In the genomic region with DNA sequence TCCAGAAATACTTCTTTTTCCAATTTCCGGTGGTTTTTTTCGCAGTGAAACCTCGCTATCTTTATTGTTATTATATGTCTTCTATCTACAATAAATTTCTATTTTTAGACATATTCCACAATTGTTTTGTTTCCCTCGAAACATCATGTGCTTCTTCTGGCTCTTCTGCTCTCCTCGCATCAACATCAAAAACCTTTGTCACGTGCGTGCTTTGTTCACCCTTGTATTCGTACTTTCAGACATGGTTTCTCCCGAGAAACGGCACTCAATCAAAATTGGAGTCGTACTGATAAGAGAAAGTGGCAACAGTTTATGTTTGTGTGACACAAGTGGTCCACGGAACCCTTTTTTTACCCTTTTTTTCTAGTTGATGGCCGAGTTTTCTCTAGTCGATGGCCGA, we compare ENCODE assay signal across 5 worm cellular contexts.
TF ChIP-seq lines count a peak whose summit lies in the region.

No protein-coding gene starts in this region.

TF ChIP-seq in whole organism, L1 larva, 84 proteins besides CTCF, POLR2A, EP300 and RAD21:
- peak; percentile 98 for TF ChIP-seq elt-2 (tag; optimal IDR thresholded peaks at IDR 0.05; lab: Kevin White, UChicago)
- no peak for TF ChIP-seq xbp-1 (tag; optimal IDR thresholded peaks at IDR 0.05; lab: Kevin White, UChicago)
- no peak for TF ChIP-seq efl-1 (optimal IDR thresholded peaks at IDR 0.05; lab: Kevin White, UChicago)
- peak in 1 of 2 experiments; percentile 52 for TF ChIP-seq efl-1 (GFP tag; optimal IDR thresholded peaks at IDR 0.05 in 1 of 2; lab: Kevin White, UChicago)
- peak; percentile 46 for TF ChIP-seq nhr-71 (tag; optimal IDR thresholded peaks at IDR 0.05; lab: Kevin White, UChicago)
- no peak for TF ChIP-seq ces-1 (GFP tag; optimal IDR thresholded peaks at IDR 0.05; lab: Kevin White, UChicago)
- TF ChIP-seq nhr-20 (tag; optimal IDR thresholded peaks at IDR 0.05; lab: Kevin White, UChicago): peak; percentile 54
- peak in 1 of 2 experiments; percentile 58 for TF ChIP-seq lin-35 (GFP tag; optimal IDR thresholded peaks at IDR 0.05; lab: Kevin White, UChicago)
- TF ChIP-seq lin-14 (GFP tag; optimal IDR thresholded peaks at IDR 0.05; lab: Kevin White, UChicago): peak; percentile 22
- TF ChIP-seq nhr-19 (GFP tag; conservative IDR thresholded peaks at IDR 0.05; lab: Robert Waterston, UW): 0 out of 2 replicates have a peak, but pooled peaks have one; percentile 17
- TF ChIP-seq mdl-1 (tag; optimal IDR thresholded peaks at IDR 0.05; lab: Kevin White, UChicago): peak in 1 of 2 experiments; percentile 46
- TF ChIP-seq nhr-90 (tag; optimal IDR thresholded peaks at IDR 0.05; lab: Kevin White, UChicago; ENCODE audit: poor library complexity): peak; percentile 44
- no peak for TF ChIP-seq lin-15B (tag; optimal IDR thresholded peaks at IDR 0.05; lab: Kevin White, UChicago)
- no peak for TF ChIP-seq Y116A8C.19 (tag; optimal IDR thresholded peaks at IDR 0.05; lab: Kevin White, UChicago; ENCODE audit: borderline replicate concordance)

TF ChIP-seq in whole organism, L2 larva, 48 proteins besides CTCF, POLR2A, EP300 and RAD21 (continues in another document):
- TF ChIP-seq elt-3 (tag; optimal IDR thresholded peaks at IDR 0.05; lab: Kevin White, UChicago) (no peak), elt-1 (tag; optimal IDR thresholded peaks at IDR 0.05; lab: Kevin White, UChicago) (no peak), blmp-1 (tag; optimal IDR thresholded peaks at IDR 0.05; lab: Kevin White, UChicago; ENCODE audit: insufficient read depth) (no peak), ztf-4 (tag; optimal IDR thresholded peaks at IDR 0.05; lab: Kevin White, UChicago) (no peak), fos-1 (tag; optimal IDR thresholded peaks at IDR 0.05; lab: Kevin White, UChicago) (peak; percentile 31), sma-3 (GFP tag; optimal IDR thresholded peaks at IDR 0.05; lab: Kevin White, UChicago) (peak; percentile 25), skn-1 (tag; optimal IDR thresholded peaks at IDR 0.05; lab: Kevin White, UChicago) (no peak), unc-62 (GFP tag; optimal IDR thresholded peaks at IDR 0.05; lab: Kevin White, UChicago) (no peak), egl-27 (tag; optimal IDR thresholded peaks at IDR 0.05; lab: Kevin White, UChicago) (no peak), sem-4 (tag; optimal IDR thresholded peaks at IDR 0.05; lab: Kevin White, UChicago) (no peak), sma-9 (GFP tag; optimal IDR thresholded peaks at IDR 0.05; lab: Kevin White, UChicago) (peak; percentile 82), sma-9 (tag; optimal IDR thresholded peaks at IDR 0.05; lab: Kevin White, UChicago) (no peak), nhr-77 (tag; optimal IDR thresholded peaks at IDR 0.05; lab: Kevin White, UChicago) (no peak), ztf-1 (GFP tag; conservative IDR thresholded peaks at IDR 0.05; lab: Robert Waterston, UW) (no peak), mdl-1 (tag; optimal IDR thresholded peaks at IDR 0.05; lab: Kevin White, UChicago) (no peak), gmeb-1 (tag; optimal IDR thresholded peaks at IDR 0.05; lab: Kevin White, UChicago) (peak; percentile 34), ama-1 (optimal IDR thresholded peaks at IDR 0.05; lab: Kevin White, UChicago) (no peak), dmd-4 (tag; optimal IDR thresholded peaks at IDR 0.05; lab: Kevin White, UChicago) (no peak), alr-1 (tag; optimal IDR thresholded peaks at IDR 0.05; lab: Kevin White, UChicago) (no peak)

TF ChIP-seq in whole organism, L3 larva, 47 proteins besides CTCF, POLR2A, EP300 and RAD21:
- peak; percentile 56 for TF ChIP-seq jun-1 (tag; optimal IDR thresholded peaks at IDR 0.05; lab: Kevin White, UChicago)
- peak; percentile 98 for TF ChIP-seq elt-2 (tag; optimal IDR thresholded peaks at IDR 0.05; lab: Kevin White, UChicago)
- no peak for TF ChIP-seq nfya-1 (tag; optimal IDR thresholded peaks at IDR 0.05; lab: Kevin White, UChicago; ENCODE audit: insufficient read depth)
- peak; percentile 65 for TF ChIP-seq pha-4 (tag; optimal IDR thresholded peaks at IDR 0.05; lab: Kevin White, UChicago)
- peak; percentile 97 for TF ChIP-seq pqm-1 (tag; optimal IDR thresholded peaks at IDR 0.05; lab: Kevin White, UChicago)

TF ChIP-seq in whole organism, L4 larva, 104 proteins besides CTCF, POLR2A, EP300 and RAD21 (continues in another document):
- no peak for TF ChIP-seq ceh-82 (tag; optimal IDR thresholded peaks at IDR 0.05; lab: Kevin White, UChicago)
- peak; percentile 71 for TF ChIP-seq ceh-20 (GFP tag; IDR thresholded peaks at IDR 0.05; lab: Robert Waterston, UW)
- TF ChIP-seq pha-4 (GFP tag; IDR thresholded peaks at IDR 0.05; lab: Robert Waterston, UW): 0 out of 2 replicates have a peak, but pooled peaks have one; percentile 15
- no peak for TF ChIP-seq pha-4 (tag; optimal IDR thresholded peaks at IDR 0.05; lab: Kevin White, UChicago)
- peak; percentile 8 for TF ChIP-seq mes-2 (tag; optimal IDR thresholded peaks at IDR 0.05; lab: Kevin White, UChicago; ENCODE audit: poor library complexity, severe bottlenecking)
- TF ChIP-seq lin-1 (GFP tag; IDR thresholded peaks at IDR 0.05; lab: Robert Waterston, UW): peak; percentile 86
- no peak for TF ChIP-seq daf-12 (tag; optimal IDR thresholded peaks at IDR 0.05; lab: Kevin White, UChicago)
- no peak for TF ChIP-seq ZK337.2 (GFP tag; IDR thresholded peaks at IDR 0.05; lab: Robert Waterston, UW)
- TF ChIP-seq lin-13 (GFP tag; optimal IDR thresholded peaks at IDR 0.05; lab: Kevin White, UChicago): peak; percentile 9
- TF ChIP-seq unc-62 (GFP tag; optimal IDR thresholded peaks at IDR 0.05 in 1 of 2; lab: Kevin White, UChicago): peak in 1 of 2 experiments; percentile 92
- TF ChIP-seq unc-62 (tag; optimal IDR thresholded peaks at IDR 0.05; lab: Kevin White, UChicago): no peak
- TF ChIP-seq mxl-3 (GFP tag; optimal IDR thresholded peaks at IDR 0.05; lab: Kevin White, UChicago): no peak
- TF ChIP-seq zfp-3 (GFP tag; conservative IDR thresholded peaks at IDR 0.05; lab: Robert Waterston, UW): 0 out of 2 replicates have a peak, but pooled peaks have one; percentile 39
- TF ChIP-seq tra-1 (GFP tag; IDR thresholded peaks at IDR 0.05; lab: Robert Waterston, UW): peak; percentile 78
- TF ChIP-seq mxl-2 (GFP tag; conservative IDR thresholded peaks at IDR 0.05; lab: Robert Waterston, UW): peak; percentile 45; the same call in 1 of the 2 replicates
- TF ChIP-seq php-3 (GFP tag; IDR thresholded peaks at IDR 0.05; lab: Robert Waterston, UW): peak; percentile 97
- no peak for TF ChIP-seq nhr-111 (GFP tag; optimal IDR thresholded peaks at IDR 0.05; lab: Kevin White, UChicago)
- TF ChIP-seq dmd-9 (GFP tag; IDR thresholded peaks at IDR 0.05; lab: Robert Waterston, UW): no peak
- TF ChIP-seq lin-38 (GFP tag; IDR thresholded peaks at IDR 0.05; lab: Robert Waterston, UW): peak; percentile 11; the same call in 1 of the 2 replicates
- TF ChIP-seq daf-16 (GFP tag; optimal IDR thresholded peaks at IDR 0.05; lab: Kevin White, UChicago): peak in 1 of 2 experiments; percentile 84
- peak; percentile 99 for TF ChIP-seq daf-16 (tag; optimal IDR thresholded peaks at IDR 0.05; lab: Kevin White, UChicago)
- peak; percentile 94 for TF ChIP-seq dve-1 (tag; optimal IDR thresholded peaks at IDR 0.05; lab: Kevin White, UChicago; ENCODE audit: insufficient read depth)
- TF ChIP-seq hlh-11 (tag; optimal IDR thresholded peaks at IDR 0.05; lab: Kevin White, UChicago): peak; percentile 90
- TF ChIP-seq nhr-237 (tag; optimal IDR thresholded peaks at IDR 0.05; lab: Kevin White, UChicago): no peak
- peak; percentile 80 for TF ChIP-seq nhr-102 (tag; optimal IDR thresholded peaks at IDR 0.05; lab: Kevin White, UChicago)

TF ChIP-seq in whole organism, young adult, 124 proteins besides CTCF, POLR2A, EP300 and RAD21 (continues in another document):
- TF ChIP-seq ceh-100 (GFP tag; IDR thresholded peaks at IDR 0.05; lab: Robert Waterston, UW): no peak
- TF ChIP-seq tlf-1 (GFP tag; optimal IDR thresholded peaks at IDR 0.05; lab: Kevin White, UChicago): peak; percentile 67
- TF ChIP-seq B0019.2 (GFP tag; conservative IDR thresholded peaks at IDR 0.05; lab: Robert Waterston, UW): no peak
- TF ChIP-seq dox-1 (GFP tag; IDR thresholded peaks at IDR 0.05; lab: Robert Waterston, UW): peak; percentile 10; the same call in 1 of the 2 replicates
- no peak for TF ChIP-seq lsl-1 (GFP tag; optimal IDR thresholded peaks at IDR 0.05; lab: Kevin White, UChicago)
- TF ChIP-seq hrde-1 (tag; optimal IDR thresholded peaks at IDR 0.05; lab: Kevin White, UChicago; ENCODE audit: borderline replicate concordance): no peak
- TF ChIP-seq madf-3 (GFP tag; IDR thresholded peaks at IDR 0.05; lab: Robert Waterston, UW): no peak
- TF ChIP-seq cebp-2 (GFP tag; IDR thresholded peaks at IDR 0.05; lab: Robert Waterston, UW): no peak
- no peak for TF ChIP-seq K12H6.12 (tag; optimal IDR thresholded peaks at IDR 0.05; lab: Kevin White, UChicago)
- no peak for TF ChIP-seq egrh-3 (GFP tag; IDR thresholded peaks at IDR 0.05; lab: Robert Waterston, UW)
- no peak for TF ChIP-seq let-526 (GFP tag; IDR thresholded peaks at IDR 0.05; lab: Robert Waterston, UW)
- TF ChIP-seq mxl-1 (tag; optimal IDR thresholded peaks at IDR 0.05; lab: Kevin White, UChicago): no peak
- TF ChIP-seq F39B2.1 (GFP tag; IDR thresholded peaks at IDR 0.05; lab: Robert Waterston, UW): no peak
- peak; percentile 49; the same call in 1 of the 2 replicates for TF ChIP-seq B0336.3 (GFP tag; IDR thresholded peaks at IDR 0.05; lab: Robert Waterston, UW)
- TF ChIP-seq ztf-26 (tag; optimal IDR thresholded peaks at IDR 0.05; lab: Kevin White, UChicago): no peak
- TF ChIP-seq repo-1 (tag; optimal IDR thresholded peaks at IDR 0.05; lab: Kevin White, UChicago): peak; percentile 17
- peak in 1 of 2 experiments; percentile 46 for TF ChIP-seq let-607 (tag; optimal IDR thresholded peaks at IDR 0.05; lab: Kevin White, UChicago)
- TF ChIP-seq mes-4 (tag; optimal IDR thresholded peaks at IDR 0.05; lab: Kevin White, UChicago): no peak
- TF ChIP-seq T07F8.4 (tag; optimal IDR thresholded peaks at IDR 0.05; lab: Kevin White, UChicago): no peak
- TF ChIP-seq F22D6.2 (tag; optimal IDR thresholded peaks at IDR 0.05; lab: Kevin White, UChicago): no peak
- no peak for TF ChIP-seq rcor-1 (GFP tag; IDR thresholded peaks at IDR 0.05; lab: Robert Waterston, UW)
- no peak for TF ChIP-seq ets-4 (GFP tag; optimal IDR thresholded peaks at IDR 0.05; lab: Kevin White, UChicago)
- no peak for TF ChIP-seq somi-1 (GFP tag; optimal IDR thresholded peaks at IDR 0.05; lab: Kevin White, UChicago)
- no peak for TF ChIP-seq ccch-3 (GFP tag; optimal IDR thresholded peaks at IDR 0.05; lab: Kevin White, UChicago)
- TF ChIP-seq pha-4 (tag; optimal IDR thresholded peaks at IDR 0.05; lab: Kevin White, UChicago): peak; percentile 48
- no peak for TF ChIP-seq sdz-38 (tag; optimal IDR thresholded peaks at IDR 0.05; lab: Kevin White, UChicago)
- TF ChIP-seq egl-44 (GFP tag; IDR thresholded peaks at IDR 0.05; lab: Robert Waterston, UW): no peak
- no peak for TF ChIP-seq K11D2.4 (GFP tag; IDR thresholded peaks at IDR 0.05; lab: Robert Waterston, UW)
- TF ChIP-seq akir-1 (GFP tag; optimal IDR thresholded peaks at IDR 0.05; lab: Kevin White, UChicago): no peak
- TF ChIP-seq dpl-1 (GFP tag; optimal IDR thresholded peaks at IDR 0.05; lab: Kevin White, UChicago): no peak
- TF ChIP-seq F10E7.11 (tag; optimal IDR thresholded peaks at IDR 0.05; lab: Kevin White, UChicago): no peak
